Fruit fly (Drosophila melanogaster) whole organism, embryonic: ENCODE results near the gene CG14326.

ENCODE experiments used
- Awh ChIP-seq: fragments of 200-800 bp; sonication (Bioruptor generic); IDR thresholded peaks from 2 replicates; pipeline ENCODE4, ENCODE4 v1.3.6; 2022; ENCODE audit warnings: missing biosample characterization, missing genetic modification characterization
- CG10431 ChIP-seq: fragments of 200-800 bp; sonication (Bioruptor generic); optimal IDR thresholded peaks from 3 replicates; lab custom pipeline; 2018; ENCODE audit warnings: missing biosample characterization, mild to moderate bottlenecking, missing genetic modification characterization
- CG10543 ChIP-seq: fragments of 200-800 bp; sonication (Bioruptor generic); optimal IDR thresholded peaks from 3 replicates; lab custom pipeline; 2017; ENCODE audit warnings: missing biosample characterization, mild to moderate bottlenecking, missing genetic modification characterization, moderate library complexity
- CG10959 ChIP-seq: fragments of 200-800 bp; sonication (Bioruptor generic); IDR thresholded peaks from 2 replicates; pipeline ENCODE4 v1.3.6; 2022; ENCODE audit warnings: missing biosample characterization, missing genetic modification characterization
- CG11456 ChIP-seq: fragments of 200-800 bp; sonication (Bioruptor generic); IDR thresholded peaks from 3 replicates; pipeline ENCODE4 v1.3.6; 2022; ENCODE audit warnings: missing biosample characterization, missing genetic modification characterization
- CG11560 ChIP-seq: fragments of 200-800 bp; sonication (Bioruptor generic); IDR thresholded peaks from 3 replicates; pipeline ENCODE4 v1.3.6; 2022; ENCODE audit warnings: missing biosample characterization, missing genetic modification characterization
- CG12299 ChIP-seq: fragments of 200-800 bp; sonication (Bioruptor generic); optimal IDR thresholded peaks from 2 replicates; lab custom pipeline; 2018; ENCODE audit warnings: missing biosample characterization, mild to moderate bottlenecking, missing genetic modification characterization
- CG13296 ChIP-seq: fragments of 200-800 bp; sonication (Bioruptor generic); optimal IDR thresholded peaks from 3 replicates; lab custom pipeline; 2018; ENCODE audit warnings: missing biosample characterization, mild to moderate bottlenecking, missing genetic modification characterization
- CG1529 ChIP-seq: fragments of 200-800 bp; sonication (Bioruptor generic); optimal IDR thresholded peaks from 3 replicates; lab custom pipeline; 2018; ENCODE audit warnings: missing biosample characterization, missing genetic modification characterization
- CG15601 ChIP-seq: fragments of 200-800 bp; sonication (Bioruptor generic); optimal IDR thresholded peaks from 3 replicates; lab custom pipeline; 2019; ENCODE audit warnings: missing biosample characterization, mild to moderate bottlenecking, missing genetic modification characterization, moderate library complexity
- CG18476 ChIP-seq: fragments of 200-800 bp; sonication (Bioruptor generic); optimal IDR thresholded peaks from 2 replicates; lab custom pipeline; 2016; ENCODE audit warnings: missing biosample characterization, mild to moderate bottlenecking, missing genetic modification characterization
- CG31388 ChIP-seq: fragments of 200-800 bp; sonication (Bioruptor generic); optimal IDR thresholded peaks from 2 replicates; lab custom pipeline; 2016; ENCODE audit warnings: missing biosample characterization, missing genetic modification characterization
- CG34422 ChIP-seq: fragments of 200-800 bp; sonication (Bioruptor generic); IDR thresholded peaks from 3 replicates; pipeline ENCODE4 v1.3.6; 2022; ENCODE audit warnings: missing biosample characterization, missing genetic modification characterization
- CG4404 ChIP-seq: fragments of 200-800 bp; sonication (Bioruptor generic); IDR thresholded peaks from 2 replicates; pipeline ENCODE4 v1.3.6; 2022; ENCODE audit warnings: missing biosample characterization, missing genetic modification characterization
- CG4617 ChIP-seq: fragments of 200-800 bp; sonication (Bioruptor generic); optimal IDR thresholded peaks from 3 replicates; lab custom pipeline; 2016; ENCODE audit warnings: missing biosample characterization, missing genetic modification characterization, borderline replicate concordance
- CG6689 ChIP-seq: fragments of 200-800 bp; sonication (Bioruptor generic); IDR thresholded peaks from 2 replicates; pipeline ENCODE4 v1.3.6; 2022; ENCODE audit warnings: missing biosample characterization, missing genetic modification characterization
- CG6813 ChIP-seq: fragments of 200-800 bp; sonication (Bioruptor generic); optimal IDR thresholded peaks from 2 replicates; lab custom pipeline; 2017; ENCODE audit warnings: missing biosample characterization, missing genetic modification characterization, mild to moderate bottlenecking, moderate library complexity, missing genetic modification reagents
- CG8944 ChIP-seq: fragments of 200-800 bp; sonication (Bioruptor generic); optimal IDR thresholded peaks from 3 replicates; lab custom pipeline; 2016; ENCODE audit warnings: missing biosample characterization, missing genetic modification characterization
- CG9727 ChIP-seq: fragments of 200-800 bp; sonication (Bioruptor generic); optimal IDR thresholded peaks from 3 replicates; lab custom pipeline; 2017; ENCODE audit warnings: missing biosample characterization, mild to moderate bottlenecking, missing genetic modification characterization
- CHES-1-like ChIP-seq: fragments of 200-800 bp; sonication (Bioruptor generic); optimal IDR thresholded peaks from 2 replicates; lab custom pipeline; 2016; ENCODE audit warnings: missing biosample characterization, missing genetic modification characterization
- Doc3 ChIP-seq: fragments of 200-800 bp; sonication (Bioruptor generic); IDR thresholded peaks from 3 replicates; pipeline ENCODE4 v1.3.6; 2022; ENCODE audit warnings: missing biosample characterization, missing genetic modification characterization; ENCODE audit not compliant: partially characterized antibody
- Drgx ChIP-seq: fragments of 200-800 bp; sonication (Bioruptor generic); IDR thresholded peaks from 2 replicates; pipeline ENCODE4 v1.3.6; 2022; ENCODE audit warnings: missing biosample characterization, missing genetic modification characterization
- ERR ChIP-seq: fragments of 200-800 bp; sonication (Bioruptor generic); optimal IDR thresholded peaks from 2 replicates; lab custom pipeline; 2016; ENCODE audit warnings: missing biosample characterization, missing genetic modification characterization
- Fer2 ChIP-seq: fragments of 200-800 bp; sonication (Bioruptor generic); optimal IDR thresholded peaks from 2 replicates; lab custom pipeline; 2018; ENCODE audit warnings: missing biosample characterization, mild to moderate bottlenecking, missing genetic modification characterization, moderate library complexity
- HHEX ChIP-seq: fragments of 200-800 bp; sonication (Bioruptor generic); optimal IDR thresholded peaks from 3 replicates; lab custom pipeline; 2017; ENCODE audit warnings: missing biosample characterization, mild to moderate bottlenecking, missing genetic modification characterization, missing genetic modification reagents
- HmgD ChIP-seq: fragments of 200-800 bp; sonication (Bioruptor generic); optimal IDR thresholded peaks from 3 replicates; lab custom pipeline; 2016; ENCODE audit warnings: missing biosample characterization, missing genetic modification characterization
- Lim3 ChIP-seq: fragments of 200-800 bp; sonication (Bioruptor generic); IDR thresholded peaks from 2 replicates; pipeline ENCODE4 v1.3.6; 2022; ENCODE audit warnings: missing biosample characterization, missing genetic modification characterization
- Optix ChIP-seq: fragments of 200-800 bp; sonication (Bioruptor generic); IDR thresholded peaks from 3 replicates; pipeline ENCODE4 v1.3.6; 2022; ENCODE audit warnings: missing biosample characterization, missing genetic modification characterization
- Sox102F ChIP-seq: fragments of 200-800 bp; sonication (Bioruptor generic); optimal IDR thresholded peaks from 2 replicates; lab custom pipeline; 2018; ENCODE audit warnings: missing biosample characterization, mild to moderate bottlenecking, missing genetic modification characterization, moderate library complexity
- ac ChIP-seq: fragments of 200-800 bp; sonication (Bioruptor generic); optimal IDR thresholded peaks from 3 replicates; lab custom pipeline; 2017; ENCODE audit warnings: missing biosample characterization, mild to moderate bottlenecking, missing genetic modification characterization
- ap ChIP-seq: fragments of 200-800 bp; sonication (Bioruptor generic); IDR thresholded peaks from 2 replicates; pipeline ENCODE4 v1.3.6; 2022; ENCODE audit warnings: missing biosample characterization, missing genetic modification characterization
- bigmax ChIP-seq: fragments of 200-800 bp; sonication (Bioruptor generic); optimal IDR thresholded peaks from 2 replicates; lab custom pipeline; 2018; ENCODE audit warnings: missing biosample characterization, mild to moderate bottlenecking, missing genetic modification characterization
- da ChIP-seq: fragments of 200-800 bp; sonication (Bioruptor generic); optimal IDR thresholded peaks from 2 replicates; lab custom pipeline; 2016; ENCODE audit warnings: missing biosample characterization, missing genetic modification characterization
- dati ChIP-seq: fragments of 200-800 bp; sonication (Bioruptor generic); IDR thresholded peaks from 2 replicates; pipeline ENCODE4 v1.3.6; 2022; ENCODE audit warnings: missing biosample characterization, missing genetic modification characterization
- ewg ChIP-seq: fragments of 200-800 bp; sonication (Bioruptor generic); optimal IDR thresholded peaks from 3 replicates; lab custom pipeline; 2017; ENCODE audit warnings: mild to moderate bottlenecking, missing biosample characterization, missing genetic modification reagents, missing genetic modification characterization
- fd64A ChIP-seq: fragments of 200-800 bp; sonication (Bioruptor generic); optimal IDR thresholded peaks from 3 replicates; lab custom pipeline; 2018; ENCODE audit warnings: missing biosample characterization, mild to moderate bottlenecking, missing genetic modification characterization
- fru ChIP-seq: fragments of >200 bp; optimal IDR thresholded peaks from 2 replicates; lab custom pipeline; 2017
- gcm ChIP-seq: fragments of 200-800 bp; sonication (Bioruptor generic); optimal IDR thresholded peaks from 2 replicates; lab custom pipeline; 2019; ENCODE audit warnings: missing biosample characterization, mild to moderate bottlenecking, missing genetic modification characterization, moderate library complexity
- hth ChIP-seq: fragments of >200 bp; optimal IDR thresholded peaks from 2 replicates; lab custom pipeline; 2017; ENCODE audit warnings: inconsistent platforms
- jing ChIP-seq: fragments of 200-800 bp; sonication (Bioruptor generic); optimal IDR thresholded peaks from 2 replicates; lab custom pipeline; 2018; ENCODE audit warnings: missing biosample characterization, mild to moderate bottlenecking, missing genetic modification characterization
- oc ChIP-seq: fragments of 200-800 bp; sonication (Bioruptor generic); optimal IDR thresholded peaks from 2 replicates; lab custom pipeline; 2018; ENCODE audit warnings: missing biosample characterization, mild to moderate bottlenecking, missing genetic modification characterization, moderate library complexity
- pfk ChIP-seq: fragments of 200-800 bp; sonication (Bioruptor generic); optimal IDR thresholded peaks from 2 replicates; lab custom pipeline; 2018; ENCODE audit warnings: missing biosample characterization, mild to moderate bottlenecking, missing genetic modification characterization, moderate library complexity
- pum ChIP-seq: fragments of 200-800 bp; sonication (Bioruptor generic); optimal IDR thresholded peaks from 2 replicates; lab custom pipeline; 2016; ENCODE audit warnings: missing biosample characterization, missing genetic modification characterization
- ro ChIP-seq: fragments of 200-800 bp; sonication (Bioruptor generic); IDR thresholded peaks from 2 replicates; pipeline ENCODE4 v1.3.6; 2022; ENCODE audit warnings: missing biosample characterization, missing genetic modification characterization
- schlank ChIP-seq: fragments of 200-800 bp; sonication (Bioruptor generic); optimal IDR thresholded peaks from 2 replicates; lab custom pipeline; 2018; ENCODE audit warnings: missing biosample characterization, mild to moderate bottlenecking, missing genetic modification characterization
- sima ChIP-seq: fragments of 200-800 bp; sonication (Bioruptor generic); optimal IDR thresholded peaks from 2 replicates; lab custom pipeline; 2016; ENCODE audit warnings: missing biosample characterization, missing genetic modification characterization
- tll ChIP-seq, 2 experiments: fragments of 200-800 bp in 1 of 2; fragments of >200 bp in 1 of 2; sonication (Bioruptor generic) in 1 of 2; optimal IDR thresholded peaks; 2 replicates each; lab custom pipeline; 2017 to 2019; ENCODE audit warnings: missing biosample characterization in 2 of 2, missing genetic modification characterization in 2 of 2, mild to moderate bottlenecking in 1 of 2, moderate library complexity in 1 of 2
- vfl ChIP-seq: fragments of 200-800 bp; sonication (Bioruptor generic); optimal IDR thresholded peaks from 2 replicates; lab custom pipeline; 2016; ENCODE audit warnings: missing biosample characterization, missing genetic modification characterization
- wdn ChIP-seq: fragments of 200-800 bp; sonication (Bioruptor generic); IDR thresholded peaks from 2 replicates; pipeline ENCODE4 v1.3.6; 2022; ENCODE audit warnings: missing biosample characterization, missing genetic modification characterization
- zf30C ChIP-seq: fragments of 200-800 bp; sonication (Bioruptor generic); optimal IDR thresholded peaks from 3 replicates; lab custom pipeline; 2018; ENCODE audit warnings: missing biosample characterization, mild to moderate bottlenecking, missing genetic modification characterization

Gene CG14326

dm6 chr3R:17617121-17617975 lies 1.6 kb upstream of the CG14326 start (continued):
- TF ChIP-seq CG13296 (GFP tag; lab: Kevin White, UChicago) (no peak), Awh (GFP tag; lab: Robert Waterston, UW) (0 out of 2 replicates have a peak, but pooled peaks have one; percentile 10), HHEX (GFP tag; lab: Kevin White, UChicago) (no peak), Sox102F (GFP tag; lab: Kevin White, UChicago) (no peak), fd64A (GFP tag; lab: Kevin White, UChicago) (no peak), CG11456 (peak; percentile 80), ERR (peak; percentile 27), CG1529 (GFP tag; lab: Kevin White, UChicago) (no peak), CG11560 (tag; lab: Robert Waterston, UW) (no peak), schlank (tag; lab: Kevin White, UChicago) (no peak), ac (GFP tag; lab: Kevin White, UChicago) (no peak), da (GFP tag; lab: Kevin White, UChicago) (no peak), oc (no peak), Optix (GFP tag; lab: Robert Waterston, UW) (no peak), CG10959 (no peak; the same call in 1 of the 2 replicates), CG9727 (GFP tag; lab: Kevin White, UChicago) (no peak), Drgx (GFP tag; lab: Robert Waterston, UW) (no peak), zf30C (GFP tag; lab: Kevin White, UChicago) (no peak), CG12299 (tag; lab: Kevin White, UChicago) (no peak), bigmax (peak; percentile 70), HmgD (peak; percentile 28), pfk (GFP tag; lab: Kevin White, UChicago) (no peak), tll (GFP tag; optimal IDR thresholded peaks at IDR 0.05; lab: Kevin White, UChicago) (peak in 1 of 2 experiments; percentile 43), CG18476 (no peak), CG10543 (GFP tag; lab: Kevin White, UChicago) (no peak), ewg (GFP tag; lab: Kevin White, UChicago) (no peak), gcm (peak; percentile 3), CG8944 (GFP tag; lab: Kevin White, UChicago) (no peak), Fer2 (tag; lab: Kevin White, UChicago) (no peak), dati (no peak), jing (no peak), CG6813 (no peak), Lim3 (no peak), ap (GFP tag; lab: Robert Waterston, UW) (no peak), sima (GFP tag; lab: Kevin White, UChicago) (no peak), CG15601 (tag; lab: Kevin White, UChicago) (no peak), pum (GFP tag; lab: Kevin White, UChicago) (no peak), CHES-1-like (GFP tag; lab: Kevin White, UChicago) (no peak), CG4617 (no peak), Doc3 (GFP tag; lab: Robert Waterston, UW) (0 out of 3 replicates have a peak, but pooled peaks have one; percentile 21), CG4404 (no peak), wdn (peak; percentile 8; the same call in 1 of the 2 replicates), CG10431 (no peak), ro (GFP tag; lab: Robert Waterston, UW) (no peak), CG6689 (GFP tag; lab: Robert Waterston, UW) (no peak), CG31388 (no peak), fru (no peak), vfl (GFP tag; lab: Kevin White, UChicago) (no peak), hth (lab: Kevin White, UChicago) (no peak), CG34422 (GFP tag; lab: Robert Waterston, UW) (peak; percentile 24; the same call in 1 of the 3 replicates)
